Fruit fly (Drosophila melanogaster) whole organism, prepupa: ENCODE measurements around the gene gzl.
A peak's percentile ranks its signal among the peaks of the same experiment; 100 is the strongest.

Experiments
- CG11762 ChIP-seq: fragments of 200-800 bp; sonication (Bioruptor generic); optimal IDR thresholded peaks from 3 replicates; lab custom pipeline; 2016; ENCODE audit warnings: missing biosample characterization, missing genetic modification characterization; ENCODE audit not compliant: insufficient read depth
- CG16779 ChIP-seq: fragments of 200-800 bp; sonication (Bioruptor generic); optimal IDR thresholded peaks from 3 replicates; lab custom pipeline; 2017; ENCODE audit warnings: missing biosample characterization, mild to moderate bottlenecking, missing genetic modification characterization
- CG3032 ChIP-seq: fragments of 200-800 bp; optimal IDR thresholded peaks from 2 replicates; lab custom pipeline; 2019; ENCODE audit warnings: missing biosample characterization, mild to moderate bottlenecking, missing genetic modification characterization, moderate library complexity
- CG32006 ChIP-seq: fragments of 200-800 bp; sonication (Bioruptor generic); optimal IDR thresholded peaks from 3 replicates; lab custom pipeline; 2017; ENCODE audit warnings: missing biosample characterization, mild to moderate bottlenecking, missing genetic modification characterization
- CG34406 ChIP-seq: fragments of 200-800 bp; sonication (Bioruptor generic); optimal IDR thresholded peaks from 3 replicates; lab custom pipeline; 2016; ENCODE audit warnings: missing biosample characterization, missing genetic modification characterization
- Lpt ChIP-seq: fragments of 200-800 bp; sonication (Bioruptor generic); optimal IDR thresholded peaks from 3 replicates; lab custom pipeline; 2016; ENCODE audit warnings: missing biosample characterization, missing genetic modification characterization
- Met ChIP-seq: fragments of 200-800 bp; sonication (Bioruptor generic); optimal IDR thresholded peaks from 3 replicates; lab custom pipeline; 2016; ENCODE audit warnings: missing biosample characterization, missing genetic modification characterization
- Sox14 ChIP-seq: fragments of 200-800 bp; sonication (Bioruptor generic); optimal IDR thresholded peaks from 3 replicates; lab custom pipeline; 2016; ENCODE audit warnings: missing biosample characterization, missing genetic modification characterization
- acj6 ChIP-seq: fragments of 200-800 bp; sonication (Bioruptor generic); optimal IDR thresholded peaks from 3 replicates; lab custom pipeline; 2016; ENCODE audit warnings: missing biosample characterization, missing genetic modification characterization
- fd85E ChIP-seq: fragments of 200-800 bp; sonication (Bioruptor generic); optimal IDR thresholded peaks from 3 replicates; lab custom pipeline; 2016; ENCODE audit warnings: missing biosample characterization, missing genetic modification characterization

DNA sequence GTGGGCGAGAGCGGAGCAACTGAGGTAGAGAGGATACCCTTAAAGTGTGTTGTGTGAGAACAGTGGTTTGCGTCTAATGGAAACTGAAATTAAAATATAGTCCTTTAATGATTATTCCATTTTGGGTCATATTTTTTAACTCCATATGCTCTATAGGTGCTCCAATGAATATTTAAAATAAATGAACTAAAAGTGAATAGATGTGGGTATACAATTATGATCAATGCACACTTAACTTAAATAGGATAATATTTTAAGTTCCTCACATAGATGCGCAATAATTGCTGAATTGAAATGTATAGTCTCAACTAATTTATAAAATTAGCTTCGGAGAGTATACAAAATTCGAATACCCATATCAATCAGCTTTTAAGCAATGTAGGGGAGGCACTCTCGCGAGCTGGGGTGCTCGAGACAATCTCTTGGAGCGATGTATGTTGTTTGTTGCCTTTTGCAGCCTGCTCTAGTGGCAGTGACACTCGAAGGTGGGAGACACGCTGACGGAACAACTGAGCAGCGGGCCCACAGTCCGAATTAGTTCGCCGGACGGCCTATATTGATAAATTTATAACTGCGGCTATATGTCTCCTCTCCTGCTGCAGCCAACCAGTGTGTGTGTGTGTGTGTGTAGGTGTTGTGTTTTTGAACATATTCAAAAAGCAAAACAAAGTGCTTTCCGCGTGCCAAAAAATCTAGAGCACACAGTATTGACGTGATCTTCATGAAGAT is 28.9 kb upstream of the gzl start:
- TF ChIP-seq CG16779 (no peak), fd85E (GFP tag; lab: Kevin White, UChicago) (no peak), acj6 (GFP tag; lab: Kevin White, UChicago) (peak; percentile 83), CG3032 (peak; percentile 75), CG34406 (GFP tag; lab: Kevin White, UChicago) (no peak), CG11762 (GFP tag; lab: Kevin White, UChicago) (peak; percentile 71), Sox14 (GFP tag; lab: Kevin White, UChicago) (peak; percentile 87), Met (GFP tag; lab: Kevin White, UChicago) (peak; percentile 88), CG32006 (GFP tag; lab: Kevin White, UChicago) (peak; percentile 92), Lpt (peak; percentile 71)
